Worm (Caenorhabditis elegans): Measurements from ENCODE around the gene ril-1.

DNA sequence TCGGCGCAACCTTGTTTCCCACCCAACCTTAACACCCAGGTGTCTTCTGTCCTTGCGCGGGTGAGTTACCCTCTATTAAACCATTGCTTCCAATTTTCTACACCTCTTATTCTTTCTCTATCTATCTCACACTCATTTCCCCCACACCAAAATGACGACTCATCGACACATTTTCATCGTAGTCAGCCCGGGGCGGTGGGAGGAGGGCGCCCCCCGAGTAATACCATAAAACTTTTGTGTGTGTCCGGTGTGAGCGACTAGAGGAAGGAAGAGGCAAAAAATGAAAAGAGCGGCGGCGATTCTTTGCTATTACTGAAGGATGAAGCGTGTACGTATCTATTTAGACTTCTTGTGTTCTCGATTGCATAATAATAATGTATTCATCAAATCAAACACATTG lies 19.2 kb downstream of the ril-1 start:
- TF ChIP-seq sdz-38 (tag; optimal IDR thresholded peaks at IDR 0.05) (no peak), somi-1 (GFP tag; optimal IDR thresholded peaks at IDR 0.05) (no peak), nhr-179 (tag; optimal IDR thresholded peaks at IDR 0.05) (no peak), F52B5.7 (tag; optimal IDR thresholded peaks at IDR 0.05) (no peak)

Measured in whole organism, young adult.